Worm (Caenorhabditis elegans) whole organism, L3 larva: ENCODE results near the gene zfp-1.
A peak's percentile ranks its signal among the peaks of the same experiment; 100 is the strongest.

Experiments
- R02D3.7 ChIP-seq: fragments of 150-350 bp; optimal IDR thresholded peaks from 2 replicates; lab custom pipeline; 2014; ENCODE audit warnings: missing biosample characterization, missing genetic modification characterization
- ZK546.5 ChIP-seq: sonication (generic microtip); optimal IDR thresholded peaks from 2 replicates; lab custom pipeline; 2017; ENCODE audit warnings: missing biosample characterization, missing genetic modification characterization
- aly-2 ChIP-seq: fragments of 150-350 bp; optimal IDR thresholded peaks from 2 replicates; lab custom pipeline; 2014; ENCODE audit warnings: missing biosample characterization, missing genetic modification characterization
- ama-1 ChIP-seq: fragments of 150-350 bp; optimal IDR thresholded peaks from 2 replicates; lab custom pipeline; 2018
- ceh-16 ChIP-seq: sonication (generic microtip); optimal IDR thresholded peaks from 2 replicates; lab custom pipeline; 2017; ENCODE audit warnings: missing biosample characterization, missing genetic modification characterization
- ceh-28 ChIP-seq: fragments of 150-350 bp; optimal IDR thresholded peaks from 2 replicates; lab custom pipeline; 2014; ENCODE audit warnings: missing biosample characterization, missing genetic modification reagents, missing genetic modification characterization
- ceh-9 ChIP-seq: sonication (generic microtip); optimal IDR thresholded peaks from 2 replicates; lab custom pipeline; 2018; ENCODE audit warnings: missing biosample characterization, missing genetic modification characterization
- daf-12 ChIP-seq: fragments of 150-350 bp; optimal IDR thresholded peaks from 2 replicates; lab custom pipeline; 2014; ENCODE audit warnings: missing biosample characterization, missing genetic modification reagents, missing genetic modification characterization
- egl-27 ChIP-seq: sonication (generic microtip); optimal IDR thresholded peaks from 4 replicates; lab custom pipeline; 2017; ENCODE audit warnings: missing biosample characterization, missing genetic modification reagents, missing genetic modification characterization
- egl-5 ChIP-seq: fragments of 150-350 bp; optimal IDR thresholded peaks from 2 replicates; lab custom pipeline; 2017; ENCODE audit warnings: missing biosample characterization, missing genetic modification reagents, missing genetic modification characterization, inconsistent platforms
- elt-1 ChIP-seq: fragments of 150-350 bp; optimal IDR thresholded peaks from 2 replicates; lab custom pipeline; 2014; ENCODE audit warnings: missing biosample characterization, missing genetic modification characterization
- elt-2 ChIP-seq: sonication (generic microtip); optimal IDR thresholded peaks from 2 replicates; lab custom pipeline; 2016; ENCODE audit warnings: missing genetic modification reagents, mild to moderate bottlenecking, missing genetic modification characterization, missing compliant biosample characterization
- elt-3 ChIP-seq, 3 experiments: fragments of 150-350 bp in 1 of 3; sonication (generic microtip) in 2 of 3; optimal IDR thresholded peaks; 2 replicates in 2 of 3; 4 replicates in 1 of 3; lab custom pipeline; 2014 to 2017; ENCODE audit warnings: missing biosample characterization in 3 of 3, missing genetic modification characterization in 3 of 3
- fkh-10 ChIP-seq: sonication (generic microtip); optimal IDR thresholded peaks from 2 replicates; lab custom pipeline; 2017; ENCODE audit warnings: missing biosample characterization, missing genetic modification reagents, missing genetic modification characterization
- fos-1 ChIP-seq: fragments of 150-350 bp; optimal IDR thresholded peaks from 2 replicates; lab custom pipeline; 2014; ENCODE audit warnings: missing biosample characterization, missing genetic modification characterization
- hmg-11 ChIP-seq: sonication (generic microtip); optimal IDR thresholded peaks from 2 replicates; lab custom pipeline; 2016; ENCODE audit warnings: missing genetic modification characterization, missing compliant biosample characterization
- jun-1 ChIP-seq: fragments of 150-350 bp; optimal IDR thresholded peaks from 2 replicates; lab custom pipeline; 2014; ENCODE audit warnings: missing biosample characterization, missing genetic modification reagents, missing genetic modification characterization
- lin-15B ChIP-seq: fragments of 150-350 bp; optimal IDR thresholded peaks from 2 replicates; lab custom pipeline; 2014; ENCODE audit warnings: missing biosample characterization, missing genetic modification characterization
- lin-39 ChIP-seq: fragments of 150-350 bp; optimal IDR thresholded peaks from 2 replicates; lab custom pipeline; 2018; ENCODE audit warnings: missing biosample characterization, missing genetic modification reagents, missing genetic modification characterization
- lsy-12 ChIP-seq: sonication (generic microtip); optimal IDR thresholded peaks from 2 replicates; lab custom pipeline; 2016; ENCODE audit warnings: mild to moderate bottlenecking, missing genetic modification characterization, missing compliant biosample characterization
- mml-1 ChIP-seq: fragments of 150-350 bp; sonication (generic microtip); optimal IDR thresholded peaks from 3 replicates; lab custom pipeline; 2014; ENCODE audit warnings: missing biosample characterization, missing genetic modification characterization
- nfya-1 ChIP-seq: sonication (generic microtip); optimal IDR thresholded peaks from 2 replicates; lab custom pipeline; 2017; ENCODE audit warnings: missing genetic modification characterization, mild to moderate bottlenecking, missing compliant biosample characterization, antibody characterized with exemption, moderate library complexity; ENCODE audit not compliant: insufficient read depth
- nhr-11 ChIP-seq: fragments of 150-350 bp; optimal IDR thresholded peaks from 2 replicates; lab custom pipeline; 2014; ENCODE audit warnings: missing biosample characterization, missing genetic modification characterization
- nhr-12 ChIP-seq: fragments of 150-350 bp; optimal IDR thresholded peaks from 2 replicates; lab custom pipeline; 2014; ENCODE audit warnings: missing biosample characterization, missing genetic modification characterization
- nhr-23 ChIP-seq: fragments of 150-350 bp; optimal IDR thresholded peaks from 2 replicates; lab custom pipeline; 2014; ENCODE audit warnings: missing biosample characterization, missing genetic modification reagents, missing genetic modification characterization
- nhr-237 ChIP-seq: fragments of 150-350 bp; optimal IDR thresholded peaks from 2 replicates; lab custom pipeline; 2014; ENCODE audit warnings: missing biosample characterization, missing genetic modification characterization
- nhr-25 ChIP-seq: sonication (generic microtip); optimal IDR thresholded peaks from 2 replicates; lab custom pipeline; 2017; ENCODE audit warnings: missing biosample characterization, missing genetic modification characterization
- nhr-43 ChIP-seq: sonication (generic microtip); optimal IDR thresholded peaks from 2 replicates; lab custom pipeline; 2016; ENCODE audit warnings: mild to moderate bottlenecking, missing genetic modification characterization, missing compliant biosample characterization; ENCODE audit not compliant: poor library complexity, severe bottlenecking
- nhr-67 ChIP-seq: fragments of 150-350 bp; optimal IDR thresholded peaks from 2 replicates; lab custom pipeline; 2014; ENCODE audit warnings: missing biosample characterization, missing genetic modification characterization
- nhr-76 ChIP-seq: fragments of 150-350 bp; sonication (generic microtip); optimal IDR thresholded peaks from 5 replicates; lab custom pipeline; 2014; ENCODE audit warnings: missing biosample characterization, missing genetic modification characterization
- nhr-77 ChIP-seq: fragments of 150-350 bp; optimal IDR thresholded peaks from 2 replicates; lab custom pipeline; 2014; ENCODE audit warnings: missing biosample characterization, missing genetic modification characterization
- pha-4 ChIP-seq: fragments of 150-350 bp; optimal IDR thresholded peaks from 2 replicates; lab custom pipeline; 2014; ENCODE audit warnings: missing biosample characterization, missing genetic modification reagents, missing genetic modification characterization
- pqm-1 ChIP-seq: fragments of 150-350 bp; optimal IDR thresholded peaks from 2 replicates; lab custom pipeline; 2017; ENCODE audit warnings: missing biosample characterization, missing genetic modification characterization, inconsistent platforms
- sea-2 ChIP-seq: fragments of 150-350 bp; sonication (generic microtip); optimal IDR thresholded peaks from 4 replicates; lab custom pipeline; 2014; ENCODE audit warnings: missing biosample characterization, missing genetic modification reagents, missing genetic modification characterization
- skn-1 ChIP-seq: fragments of 150-350 bp; optimal IDR thresholded peaks from 2 replicates; lab custom pipeline; 2014; ENCODE audit warnings: missing biosample characterization, missing genetic modification characterization
- snpc-4 ChIP-seq: fragments of 150-350 bp; optimal IDR thresholded peaks from 2 replicates; lab custom pipeline; 2014; ENCODE audit warnings: missing biosample characterization, missing genetic modification characterization
- tbx-2 ChIP-seq: sonication (generic microtip); optimal IDR thresholded peaks from 2 replicates; lab custom pipeline; 2016; ENCODE audit warnings: mild to moderate bottlenecking, missing genetic modification characterization, missing compliant biosample characterization
- unc-39 ChIP-seq: sonication (generic microtip); optimal IDR thresholded peaks from 4 replicates; lab custom pipeline; 2017; ENCODE audit warnings: missing biosample characterization, missing genetic modification characterization
- unc-62 ChIP-seq: fragments of 150-350 bp; sonication (generic microtip); optimal IDR thresholded peaks from 4 replicates; lab custom pipeline; 2014; ENCODE audit warnings: missing biosample characterization, missing genetic modification reagents, missing genetic modification characterization
- ztf-11 ChIP-seq: fragments of 150-350 bp; optimal IDR thresholded peaks from 2 replicates; lab custom pipeline; 2014; ENCODE audit warnings: missing biosample characterization, missing genetic modification characterization
- ztf-4 ChIP-seq: fragments of 150-350 bp; optimal IDR thresholded peaks from 2 replicates; lab custom pipeline; 2014; ENCODE audit warnings: missing biosample characterization, missing genetic modification characterization

The zfp-1 gene

DNA sequence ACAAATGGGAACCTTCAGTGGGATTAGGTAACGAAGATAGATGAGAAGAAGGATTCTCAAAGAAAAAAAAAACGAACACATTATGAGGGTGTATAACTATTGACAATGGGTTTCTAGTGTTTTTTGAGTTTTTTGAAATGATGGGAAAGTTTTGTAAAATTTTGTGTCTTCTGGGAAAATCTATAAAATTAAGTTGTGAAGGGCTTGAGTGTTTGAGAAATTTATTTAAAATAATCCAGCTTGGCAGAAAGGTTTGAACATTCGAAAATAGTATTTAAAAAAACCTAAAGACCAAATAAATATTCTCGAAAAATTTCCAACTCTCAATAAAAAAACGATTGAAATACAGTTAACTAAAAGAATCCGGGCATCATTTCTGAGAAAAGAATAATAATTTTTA is 46.1 kb upstream of the zfp-1 start:
- TF ChIP-seq daf-12 (no peak), lin-39 (tag; lab: Kevin White, UChicago) (no peak), nhr-25 (no peak), egl-27 (no peak)

DNA sequence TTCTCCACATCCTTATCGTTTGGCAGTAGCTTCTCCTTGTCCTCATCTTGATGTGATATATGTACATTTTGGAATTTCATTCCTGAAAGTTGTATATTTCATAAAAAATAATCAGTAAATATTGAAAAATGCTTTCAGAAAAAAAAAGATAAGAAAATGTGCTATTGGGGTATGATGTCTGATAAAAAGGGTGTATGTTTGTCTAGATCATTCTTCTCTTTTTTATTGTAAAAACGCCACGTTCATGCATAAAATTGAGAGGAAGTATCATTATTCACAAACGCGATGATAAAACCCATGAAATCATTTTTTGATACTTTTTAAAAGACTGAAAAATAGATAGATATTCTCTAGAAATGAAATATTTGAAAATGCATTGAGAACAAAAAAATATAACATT is 42.7 kb upstream of the zfp-1 start:
- TF ChIP-seq elt-2 (tag; lab: Kevin White, UChicago), result peak; percentile 96
- peak; percentile 81 for TF ChIP-seq pha-4 (tag; lab: Kevin White, UChicago)
- peak; percentile 96 for TF ChIP-seq pqm-1 (tag; lab: Kevin White, UChicago)
- TF ChIP-seq jun-1, result peak; percentile 69
- no peak for TF ChIP-seq sea-2 (GFP tag; lab: Kevin White, UChicago)

DNA sequence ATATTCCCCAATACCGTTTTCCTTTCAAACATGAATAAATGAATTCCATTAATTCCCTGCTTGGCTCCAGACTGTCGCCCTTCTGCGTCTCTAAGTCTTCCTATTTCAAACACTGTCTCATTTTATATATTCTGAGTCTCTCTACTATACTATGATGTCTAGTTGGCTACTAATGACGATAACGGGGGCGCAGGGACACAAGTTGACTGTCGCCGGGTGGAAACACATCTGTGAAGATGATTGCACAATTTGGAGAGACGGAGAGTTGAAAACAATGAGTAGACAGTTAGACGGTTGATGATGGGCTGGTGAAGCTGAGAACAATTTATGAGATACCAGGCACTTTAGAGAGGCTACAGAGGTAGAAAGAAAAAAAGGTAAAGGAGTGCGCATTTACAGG is 41.8 kb upstream of the zfp-1 start, which contains the start of gene sma-2:
TSS of gene sma-2 (plus strand) at position 194 of the 400 bp plus-strand sequence.
- TF ChIP-seq nhr-11, result no peak
- peak; percentile 89 for TF ChIP-seq nhr-25
- TF ChIP-seq nhr-77, result no peak
- TF ChIP-seq jun-1, result peak; percentile 57
- no peak for TF ChIP-seq fos-1
- no peak for TF ChIP-seq ceh-16 (tag; lab: Kevin White, UChicago)
- no peak for TF ChIP-seq ztf-11 (tag; lab: Kevin White, UChicago)
- TF ChIP-seq snpc-4 (tag; lab: Kevin White, UChicago), result no peak
- TF ChIP-seq ZK546.5, result no peak
- no peak for TF ChIP-seq egl-5
- no peak for TF ChIP-seq R02D3.7 (tag; lab: Kevin White, UChicago)
- peak; percentile 95 for TF ChIP-seq elt-2 (tag; lab: Kevin White, UChicago)
- TF ChIP-seq lsy-12 (tag; lab: Kevin White, UChicago), result peak; percentile 53
- no peak for TF ChIP-seq nhr-12 (tag; lab: Kevin White, UChicago)
- TF ChIP-seq lin-15B (tag; lab: Kevin White, UChicago), result peak; percentile 18
- TF ChIP-seq egl-27, result peak; percentile 80
- TF ChIP-seq nhr-23, result peak; percentile 64
- no peak for TF ChIP-seq nhr-76 (tag; lab: Kevin White, UChicago)
- TF ChIP-seq hmg-11 (tag; lab: Kevin White, UChicago), result peak; percentile 48
- TF ChIP-seq ceh-28 (tag; lab: Kevin White, UChicago), result peak; percentile 35
- no peak for TF ChIP-seq elt-3 (tag; optimal IDR thresholded peaks at IDR 0.05; lab: Kevin White, UChicago)
- TF ChIP-seq skn-1 (tag; lab: Kevin White, UChicago), result no peak
- TF ChIP-seq nhr-43, result peak; percentile 41
- no peak for TF ChIP-seq ama-1 (lab: Kevin White, UChicago)
- peak; percentile 89 for TF ChIP-seq pha-4 (tag; lab: Kevin White, UChicago)
- TF ChIP-seq pqm-1 (tag; lab: Kevin White, UChicago), result peak; percentile 94
- peak; percentile 22 for TF ChIP-seq nfya-1 (tag; lab: Kevin White, UChicago)
- no peak for TF ChIP-seq unc-62 (GFP tag; lab: Kevin White, UChicago)

DNA sequence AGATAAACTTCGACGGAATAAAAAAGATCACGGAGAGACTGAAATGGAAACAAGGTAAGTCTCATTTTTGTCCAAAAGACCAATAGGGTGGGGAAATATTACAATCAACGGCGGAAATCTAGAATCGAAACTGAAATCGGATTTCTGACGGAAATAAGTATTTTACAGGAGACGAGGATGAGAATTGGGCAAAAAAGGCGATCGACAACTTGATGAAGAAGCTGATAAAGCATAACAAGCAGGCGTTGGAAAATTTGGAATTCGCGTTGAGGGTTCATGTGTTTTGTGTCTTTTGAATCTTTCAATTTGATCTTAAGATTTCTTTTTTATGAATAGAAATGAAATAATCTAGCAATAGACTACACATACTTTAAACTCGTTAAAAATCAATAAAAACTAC is 40.7 kb upstream of the zfp-1 start, which contains the start of gene ugtp-1:
TSS of gene ugtp-1 (minus strand) at position 101 of the 400 bp plus-strand sequence.
- TF ChIP-seq aly-2 (tag; lab: Kevin White, UChicago), result no peak
- TF ChIP-seq elt-1 (tag; lab: Kevin White, UChicago), result peak; percentile 6
- TF ChIP-seq ceh-16 (tag; lab: Kevin White, UChicago), result no peak
- no peak for TF ChIP-seq fkh-10
- TF ChIP-seq pqm-1 (tag; lab: Kevin White, UChicago), result no peak
- TF ChIP-seq daf-12, result no peak

DNA sequence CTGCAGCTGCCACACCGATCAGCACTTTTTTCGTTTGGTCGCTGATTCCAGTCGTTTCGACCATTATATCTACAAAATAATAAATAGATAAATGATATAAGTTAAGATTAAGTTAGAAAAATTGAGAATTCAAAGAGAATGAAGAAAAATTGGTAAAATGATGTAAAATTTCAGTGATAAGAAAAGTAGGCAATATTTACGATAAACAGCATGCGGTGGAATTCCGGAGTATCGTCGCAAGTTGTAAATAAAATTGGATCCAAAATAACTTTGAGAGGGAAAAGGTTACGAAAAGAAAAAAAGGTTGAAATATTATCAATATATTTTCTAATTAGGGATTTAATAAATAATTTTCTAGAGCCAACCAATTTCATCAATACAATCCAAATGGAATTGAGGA is 36.7 kb upstream of the zfp-1 start, which contains the start of gene tomm-70:
TSS of gene tomm-70 (minus strand) at position 69 of the 400 bp plus-strand sequence.
- TF ChIP-seq ceh-9 (tag; lab: Kevin White, UChicago), result no peak
- no peak for TF ChIP-seq nhr-23
- TF ChIP-seq elt-2 (tag; lab: Kevin White, UChicago), result peak; percentile 26
- TF ChIP-seq pha-4 (tag; lab: Kevin White, UChicago), result peak; percentile 79
- TF ChIP-seq nhr-67 (tag; lab: Kevin White, UChicago), result no peak
- TF ChIP-seq unc-39 (tag; lab: Kevin White, UChicago), result no peak
- no peak for TF ChIP-seq nhr-76 (tag; lab: Kevin White, UChicago)
- no peak for TF ChIP-seq lin-39 (tag; lab: Kevin White, UChicago)
- TF ChIP-seq aly-2 (tag; lab: Kevin White, UChicago), result no peak
- no peak for TF ChIP-seq nhr-12 (tag; lab: Kevin White, UChicago)
- TF ChIP-seq nhr-11, result no peak
- no peak for TF ChIP-seq ZK546.5
- no peak for TF ChIP-seq sea-2 (GFP tag; lab: Kevin White, UChicago)
- no peak for TF ChIP-seq nhr-237 (tag; lab: Kevin White, UChicago)
- TF ChIP-seq ztf-4 (tag; lab: Kevin White, UChicago), result no peak
- TF ChIP-seq hmg-11 (tag; lab: Kevin White, UChicago), result peak; percentile 7
- no peak for TF ChIP-seq daf-12
- no peak for TF ChIP-seq ztf-11 (tag; lab: Kevin White, UChicago)
- no peak for TF ChIP-seq mml-1 (tag; lab: Kevin White, UChicago)
- TF ChIP-seq fos-1, result no peak
- TF ChIP-seq ceh-28 (tag; lab: Kevin White, UChicago), result no peak
- TF ChIP-seq nhr-77, result no peak
- no peak for TF ChIP-seq nhr-43
- TF ChIP-seq unc-62 (GFP tag; lab: Kevin White, UChicago), result no peak
- peak; percentile 18 for TF ChIP-seq nfya-1 (tag; lab: Kevin White, UChicago)
- TF ChIP-seq nhr-25, result no peak
- TF ChIP-seq skn-1 (tag; lab: Kevin White, UChicago), result no peak
- TF ChIP-seq ama-1 (lab: Kevin White, UChicago), result no peak
- no peak for TF ChIP-seq pqm-1 (tag; lab: Kevin White, UChicago)
- TF ChIP-seq lsy-12 (tag; lab: Kevin White, UChicago), result no peak
- TF ChIP-seq egl-5, result no peak
- TF ChIP-seq ceh-16 (tag; lab: Kevin White, UChicago), result no peak
- peak; percentile 63 for TF ChIP-seq R02D3.7 (tag; lab: Kevin White, UChicago)
- no peak for TF ChIP-seq tbx-2 (tag; lab: Kevin White, UChicago)
